Fruit fly (Drosophila melanogaster) whole organism, embryonic: ENCODE results near the gene vnd.

Experiments used
- Aef1 ChIP-seq: fragments of 200-800 bp; sonication (Bioruptor generic); IDR thresholded peaks from 3 replicates; pipeline ENCODE4 v1.3.6; 2022; ENCODE audit warnings: missing biosample characterization, missing genetic modification characterization
- Atf6 ChIP-seq: fragments of 200-800 bp; sonication (Bioruptor generic); IDR thresholded peaks from 2 replicates; pipeline ENCODE4 v1.3.6; 2022; ENCODE audit warnings: missing biosample characterization, missing genetic modification characterization
- CG10274 ChIP-seq: fragments of 200-800 bp; sonication (Bioruptor generic); optimal IDR thresholded peaks from 3 replicates; lab custom pipeline; 2017; ENCODE audit warnings: missing biosample characterization, mild to moderate bottlenecking, missing genetic modification characterization
- CG11695 ChIP-seq: fragments of 200-800 bp; sonication (Bioruptor generic); IDR thresholded peaks from 3 replicates; pipeline ENCODE4 v1.3.6; 2022; ENCODE audit warnings: missing biosample characterization, missing genetic modification characterization
- CG12219 ChIP-seq: fragments of 200-800 bp; sonication (Bioruptor generic); optimal IDR thresholded peaks from 3 replicates; lab custom pipeline; 2018; ENCODE audit warnings: missing biosample characterization, mild to moderate bottlenecking, missing genetic modification characterization
- CG13424 ChIP-seq: fragments of 200-800 bp; sonication (Bioruptor generic); optimal IDR thresholded peaks from 2 replicates; lab custom pipeline; 2019; ENCODE audit warnings: missing biosample characterization, mild to moderate bottlenecking, missing genetic modification characterization, moderate library complexity
- CG1603 ChIP-seq: fragments of 200-800 bp; sonication (Bioruptor generic); optimal IDR thresholded peaks from 2 replicates; lab custom pipeline; 2019; ENCODE audit warnings: missing biosample characterization, mild to moderate bottlenecking, missing genetic modification characterization, moderate library complexity
- CG16813 ChIP-seq: fragments of 200-800 bp; sonication (Bioruptor generic); IDR thresholded peaks from 3 replicates; pipeline ENCODE4 v1.3.6; 2022; ENCODE audit warnings: missing biosample characterization, missing genetic modification characterization; ENCODE audit not compliant: partially characterized antibody
- CG16863 ChIP-seq: fragments of 200-800 bp; sonication (Bioruptor generic); optimal IDR thresholded peaks from 3 replicates; lab custom pipeline; 2016; ENCODE audit warnings: missing biosample characterization, missing genetic modification characterization
- CG17186 ChIP-seq: fragments of 200-800 bp; sonication (Bioruptor generic); optimal IDR thresholded peaks from 3 replicates; lab custom pipeline; 2017; ENCODE audit warnings: missing biosample characterization, missing genetic modification reagents, missing genetic modification characterization
- CG1792 ChIP-seq: fragments of 200-800 bp; sonication (Bioruptor generic); optimal IDR thresholded peaks from 2 replicates; lab custom pipeline; 2016; ENCODE audit warnings: missing biosample characterization, missing genetic modification characterization
- CG30403 ChIP-seq: fragments of 200-800 bp; sonication (Bioruptor generic); optimal IDR thresholded peaks from 3 replicates; lab custom pipeline; 2016; ENCODE audit warnings: missing biosample characterization, missing genetic modification characterization
- CG3281 ChIP-seq: fragments of 200-800 bp; sonication (Bioruptor generic); optimal IDR thresholded peaks from 3 replicates; lab custom pipeline; 2017; ENCODE audit warnings: missing biosample characterization, mild to moderate bottlenecking, missing genetic modification characterization
- CG34422 ChIP-seq: fragments of 200-800 bp; sonication (Bioruptor generic); IDR thresholded peaks from 3 replicates; pipeline ENCODE4 v1.3.6; 2022; ENCODE audit warnings: missing biosample characterization, missing genetic modification characterization
- CG3847 ChIP-seq: fragments of 200-800 bp; sonication (Bioruptor generic); IDR thresholded peaks from 2 replicates; pipeline ENCODE4 v1.3.6; 2022; ENCODE audit warnings: missing biosample characterization, missing genetic modification characterization
- CG6654 ChIP-seq: fragments of 200-800 bp; sonication (Bioruptor generic); optimal IDR thresholded peaks from 2 replicates; lab custom pipeline; 2017; ENCODE audit warnings: missing biosample characterization, mild to moderate bottlenecking, missing genetic modification characterization
- CG6791 ChIP-seq: fragments of 200-800 bp; sonication (Bioruptor generic); IDR thresholded peaks from 3 replicates; pipeline ENCODE4 v1.3.6; 2022; ENCODE audit warnings: missing biosample characterization, missing genetic modification characterization; ENCODE audit not compliant: partially characterized antibody
- CG7786 ChIP-seq: fragments of 200-800 bp; sonication (Bioruptor generic); optimal IDR thresholded peaks from 2 replicates; lab custom pipeline; 2016; ENCODE audit warnings: missing biosample characterization, missing genetic modification characterization
- CG8478 ChIP-seq: fragments of >200 bp; optimal IDR thresholded peaks from 2 replicates; lab custom pipeline; 2018
- CG9437 ChIP-seq: fragments of 200-800 bp; sonication (Bioruptor generic); optimal IDR thresholded peaks from 2 replicates; lab custom pipeline; 2018; ENCODE audit warnings: missing biosample characterization, mild to moderate bottlenecking, missing genetic modification characterization
- D ChIP-seq, 2 experiments: fragments of 200-800 bp in 1 of 2; fragments of >200 bp in 1 of 2; sonication (Bioruptor generic) in 1 of 2; optimal IDR thresholded peaks; 2 replicates in 1 of 2; 3 replicates in 1 of 2; lab custom pipeline; 2017; ENCODE audit warnings: mild to moderate bottlenecking in 1 of 2, missing biosample characterization in 1 of 2, missing genetic modification characterization in 1 of 2, missing genetic modification reagents in 1 of 2
- D19A ChIP-seq: fragments of 200-800 bp; optimal IDR thresholded peaks from 3 replicates; lab custom pipeline; 2019; ENCODE audit warnings: missing biosample characterization, mild to moderate bottlenecking, missing genetic modification characterization, moderate library complexity
- D19B ChIP-seq: fragments of 200-800 bp; sonication (Bioruptor generic); optimal IDR thresholded peaks from 2 replicates; lab custom pipeline; 2017; ENCODE audit warnings: missing biosample characterization, mild to moderate bottlenecking, missing genetic modification characterization
- E2f1 ChIP-seq: fragments of 200-800 bp; sonication (Bioruptor generic); IDR thresholded peaks from 2 replicates; pipeline ENCODE4 v1.3.6; 2022; ENCODE audit warnings: missing biosample characterization, missing genetic modification characterization
- HLH3B ChIP-seq: fragments of 200-800 bp; sonication (Bioruptor generic); IDR thresholded peaks from 2 replicates; pipeline ENCODE4 v1.3.6; 2022; ENCODE audit warnings: missing biosample characterization, missing genetic modification characterization
- Hr51 ChIP-seq, 2 experiments: fragments of 200-800 bp; sonication (Bioruptor generic); optimal IDR thresholded peaks; 2 replicates in 1 of 2; 3 replicates in 1 of 2; lab custom pipeline; 2016 to 2018; ENCODE audit warnings: missing biosample characterization in 2 of 2, missing genetic modification characterization in 2 of 2, mild to moderate bottlenecking in 1 of 2, moderate library complexity in 1 of 2
- Myb ChIP-seq: fragments of 200-800 bp; sonication (Bioruptor generic); optimal IDR thresholded peaks from 2 replicates; lab custom pipeline; 2016; ENCODE audit warnings: missing biosample characterization, missing genetic modification characterization
- NC2β ChIP-seq: fragments of 200-800 bp; sonication (Bioruptor generic); optimal IDR thresholded peaks from 2 replicates; lab custom pipeline; 2016; ENCODE audit warnings: missing biosample characterization, missing genetic modification characterization
- PHDP ChIP-seq: fragments of 200-800 bp; sonication (Bioruptor generic); optimal IDR thresholded peaks from 3 replicates; lab custom pipeline; 2018; ENCODE audit warnings: missing biosample characterization, mild to moderate bottlenecking, missing genetic modification characterization, moderate library complexity
- Spps ChIP-seq: fragments of 200-800 bp; sonication (Bioruptor generic); optimal IDR thresholded peaks from 2 replicates; lab custom pipeline; 2018; ENCODE audit warnings: missing biosample characterization, mild to moderate bottlenecking, missing genetic modification characterization
- Stat92E ChIP-seq, 3 experiments: fragments of >200 bp in 2 of 3; fragments of 200-800 bp in 1 of 3; sonication (Bioruptor generic) in 1 of 3; optimal IDR thresholded peaks; 2 replicates each; lab custom pipeline; 2017 to 2019; ENCODE audit warnings: missing biosample characterization in 3 of 3, missing genetic modification characterization in 3 of 3, mild to moderate bottlenecking in 1 of 3, moderate library complexity in 1 of 3
- aop ChIP-seq: fragments of 200-800 bp; sonication (Bioruptor generic); IDR thresholded peaks from 2 replicates; pipeline ENCODE4 v1.3.6; 2022; ENCODE audit warnings: missing biosample characterization, missing genetic modification characterization
- ara ChIP-seq: fragments of 200-800 bp; sonication (Bioruptor generic); IDR thresholded peaks from 2 replicates; pipeline ENCODE4 v1.3.6; 2022; ENCODE audit warnings: missing biosample characterization, missing genetic modification characterization
- bab2 ChIP-seq: fragments of 200-800 bp; sonication (Bioruptor generic); optimal IDR thresholded peaks from 2 replicates; lab custom pipeline; 2016; ENCODE audit warnings: missing biosample characterization, missing genetic modification characterization
- bcd ChIP-seq: fragments of 200-800 bp; sonication (Bioruptor generic); optimal IDR thresholded peaks from 2 replicates; lab custom pipeline; 2017; ENCODE audit warnings: missing biosample characterization, mild to moderate bottlenecking, missing genetic modification characterization
- cg ChIP-seq: fragments of 200-800 bp; sonication (Bioruptor generic); optimal IDR thresholded peaks from 3 replicates; lab custom pipeline; 2019; ENCODE audit warnings: missing biosample characterization, mild to moderate bottlenecking, missing genetic modification characterization, moderate library complexity
- chm ChIP-seq: fragments of 200-800 bp; sonication (Bioruptor generic); IDR thresholded peaks from 2 replicates; pipeline ENCODE4 v1.3.6; 2022; ENCODE audit warnings: missing biosample characterization, missing genetic modification characterization
- chn ChIP-seq: fragments of 200-800 bp; sonication (Bioruptor generic); optimal IDR thresholded peaks from 2 replicates; lab custom pipeline; 2016; ENCODE audit warnings: missing biosample characterization, missing genetic modification characterization
- ci ChIP-seq: fragments of 200-800 bp; sonication (Bioruptor generic); IDR thresholded peaks from 3 replicates; pipeline ENCODE4 v1.3.6; 2022; ENCODE audit warnings: missing biosample characterization, missing genetic modification characterization
- ems ChIP-seq: fragments of 200-800 bp; sonication (Bioruptor generic); optimal IDR thresholded peaks from 3 replicates; lab custom pipeline; 2016; ENCODE audit warnings: missing biosample characterization, missing genetic modification characterization
- gce ChIP-seq: fragments of 200-800 bp; sonication (Bioruptor generic); IDR thresholded peaks from 3 replicates; pipeline ENCODE4 v1.3.6; 2022; ENCODE audit warnings: missing biosample characterization, missing genetic modification characterization
- her ChIP-seq: fragments of 200-800 bp; sonication (Bioruptor generic); optimal IDR thresholded peaks from 2 replicates; lab custom pipeline; 2016; ENCODE audit warnings: missing biosample characterization, missing genetic modification characterization
- psq ChIP-seq: fragments of 200-800 bp; sonication (Bioruptor generic); optimal IDR thresholded peaks from 2 replicates; lab custom pipeline; 2017; ENCODE audit warnings: missing biosample characterization, missing genetic modification characterization
- tin ChIP-seq: fragments of 200-800 bp; sonication (Bioruptor generic); optimal IDR thresholded peaks from 3 replicates; lab custom pipeline; 2016; ENCODE audit warnings: missing biosample characterization, missing genetic modification characterization

vnd gene

DNA sequence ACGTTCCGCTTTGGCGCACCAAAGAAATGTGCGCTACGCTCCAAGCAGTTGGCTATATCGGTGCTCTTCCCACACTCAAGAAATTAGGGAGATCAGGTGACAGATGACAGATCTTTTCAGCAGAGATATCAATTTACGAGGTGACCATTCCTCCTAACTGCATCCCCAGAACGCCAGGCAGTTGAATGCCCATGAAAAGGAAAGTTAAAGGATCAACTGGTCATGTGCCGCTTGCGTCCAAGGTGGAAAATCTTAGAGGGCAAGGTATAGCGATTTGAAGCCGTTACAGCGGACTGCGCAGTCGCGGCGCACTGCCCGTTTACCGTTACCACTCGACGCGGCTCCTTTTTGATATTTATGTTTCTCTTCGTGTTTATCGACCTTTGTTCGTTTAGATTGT is 36.7 kb downstream of the vnd start (continued):
- peak; percentile 11 for TF ChIP-seq CG13424 (tag; lab: Kevin White, UChicago)
- TF ChIP-seq CG12219 (GFP tag; lab: Kevin White, UChicago), result peak; percentile 11
- TF ChIP-seq CG8478, result no peak
- TF ChIP-seq CG6654 (GFP tag; lab: Kevin White, UChicago), result no peak
- peak; percentile 55 for TF ChIP-seq CG30403 (GFP tag; lab: Kevin White, UChicago)
- no peak for TF ChIP-seq aop (GFP tag; lab: Robert Waterston, UW)
- peak; percentile 29 for TF ChIP-seq her (GFP tag; lab: Kevin White, UChicago)
- peak; percentile 17 for TF ChIP-seq chn
- peak; percentile 9 for TF ChIP-seq CG16863 (GFP tag; lab: Kevin White, UChicago)
- no peak for TF ChIP-seq tin (GFP tag; lab: Kevin White, UChicago)
- TF ChIP-seq Atf6, result 0 out of 2 replicates have a peak, but pooled peaks have one; percentile 27
- TF ChIP-seq CG1603 (tag; lab: Kevin White, UChicago), result peak; percentile 37
- peak; percentile 18 for TF ChIP-seq psq (GFP tag; lab: Kevin White, UChicago)
- TF ChIP-seq CG3281, result no peak
- no peak for TF ChIP-seq CG16813 (GFP tag; lab: Robert Waterston, UW)
- peak; percentile 1 for TF ChIP-seq CG1792 (GFP tag; lab: Kevin White, UChicago)
- no peak for TF ChIP-seq bcd (GFP tag; lab: Kevin White, UChicago)
- TF ChIP-seq CG17186, result no peak
- no peak for TF ChIP-seq ci (GFP tag; lab: Robert Waterston, UW)
- no peak for TF ChIP-seq CG3847
- peak in 1 of 2 experiments; percentile 39 for TF ChIP-seq Hr51 (GFP tag; optimal IDR thresholded peaks at IDR 0.05; lab: Kevin White, UChicago)
- TF ChIP-seq bab2, result peak; percentile 48
- 0 out of 3 replicates have a peak, but pooled peaks have one; percentile 11 for TF ChIP-seq Aef1
- TF ChIP-seq CG7786 (GFP tag; lab: Kevin White, UChicago), result peak; percentile 53
- TF ChIP-seq Spps (tag; lab: Kevin White, UChicago), result no peak
- peak; percentile 34 for TF ChIP-seq D19A (tag; lab: Kevin White, UChicago)
- no peak for TF ChIP-seq E2f1
- TF ChIP-seq gce, result no peak
- TF ChIP-seq ems, result no peak
- TF ChIP-seq CG10274 (GFP tag; lab: Kevin White, UChicago), result peak; percentile 98
- no peak for TF ChIP-seq PHDP
- peak; percentile 5 for TF ChIP-seq CG9437 (GFP tag; lab: Kevin White, UChicago)
- TF ChIP-seq CG6791 (GFP tag; lab: Robert Waterston, UW), result no peak
- no peak for TF ChIP-seq Stat92E (GFP tag; optimal IDR thresholded peaks at IDR 0.05; lab: Kevin White, UChicago)
- no peak for TF ChIP-seq ara (GFP tag; lab: Robert Waterston, UW)
- TF ChIP-seq CG11695 (GFP tag; lab: Robert Waterston, UW), result no peak
- TF ChIP-seq NC2β (GFP tag; lab: Kevin White, UChicago), result peak; percentile 26
- TF ChIP-seq cg, result no peak
- TF ChIP-seq D (optimal IDR thresholded peaks at IDR 0.05; lab: Kevin White, UChicago), result no peak
- peak; percentile 25 for TF ChIP-seq D (GFP tag; optimal IDR thresholded peaks at IDR 0.05; lab: Kevin White, UChicago)
- peak; percentile 9 for TF ChIP-seq D19B
- no peak for TF ChIP-seq Myb (GFP tag; lab: Kevin White, UChicago)
- no peak for TF ChIP-seq chm (GFP tag; lab: Robert Waterston, UW)
- 0 out of 2 replicates have a peak, but pooled peaks have one; percentile 21 for TF ChIP-seq HLH3B (GFP tag; lab: Robert Waterston, UW)
- no peak for TF ChIP-seq CG34422
